Fruit fly (Drosophila melanogaster): ENCODE results near the gene CG13895.

The CG13895 gene

DNA sequence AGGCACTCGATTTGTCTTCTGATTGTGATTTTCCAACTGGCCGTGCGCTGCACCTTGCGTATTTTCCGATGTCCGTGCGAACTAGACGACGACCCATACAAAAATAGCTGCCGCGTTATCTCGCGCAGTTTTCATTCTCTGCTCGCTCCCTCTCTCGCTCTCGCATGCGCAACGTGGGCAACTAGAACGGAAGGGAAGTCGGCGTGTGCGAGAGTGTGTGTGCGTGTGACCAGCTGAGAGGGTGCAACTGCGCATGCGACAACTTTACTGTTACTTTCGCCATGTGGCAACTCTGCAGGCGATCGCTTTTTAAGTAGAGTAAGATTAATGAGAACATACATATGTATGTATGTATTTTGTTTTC is 22.6 kb downstream of the CG13895 start, which contains the start of gene ebd1 (continued):
- no peak for TF ChIP-seq pan (optimal IDR thresholded peaks at IDR 0.05)
- TF ChIP-seq pan (GFP tag; optimal IDR thresholded peaks at IDR 0.05 in 1 of 2, IDR thresholded peaks at IDR 0.05 in 1 of 2) = no peak
- no peak for TF ChIP-seq bowl (GFP tag; IDR thresholded peaks at IDR 0.05)
- no peak for TF ChIP-seq kah (GFP tag; optimal IDR thresholded peaks at IDR 0.05)
- peak; percentile 7 for TF ChIP-seq CG17912 (GFP tag; optimal IDR thresholded peaks at IDR 0.05)
- TF ChIP-seq CG14965 (GFP tag; optimal IDR thresholded peaks at IDR 0.05; ENCODE audit: borderline replicate concordance) = no peak
- no peak for TF ChIP-seq Sin3A (optimal IDR thresholded peaks at IDR 0.05)
- TF ChIP-seq Hr78 (GFP tag; optimal IDR thresholded peaks at IDR 0.05) = peak in 1 of 2 experiments; percentile 79
- TF ChIP-seq zfh2 (GFP tag; optimal IDR thresholded peaks at IDR 0.05) = no peak
- TF ChIP-seq CG2129 (GFP tag; IDR thresholded peaks at IDR 0.05; ENCODE audit: partially characterized antibody) = no peak
- TF ChIP-seq pb (GFP tag; optimal IDR thresholded peaks at IDR 0.05) = no peak
- TF ChIP-seq CG9609 (GFP tag; optimal IDR thresholded peaks at IDR 0.05) = no peak
- TF ChIP-seq Rfx (GFP tag; IDR thresholded peaks at IDR 0.05) = no peak
- TF ChIP-seq Xbp1 (GFP tag; optimal IDR thresholded peaks at IDR 0.05) = no peak
- TF ChIP-seq CG17359 (tag; optimal IDR thresholded peaks at IDR 0.05) = no peak
- no peak for TF ChIP-seq CG10959 (GFP tag; IDR thresholded peaks at IDR 0.05)
- TF ChIP-seq Doc2 (GFP tag; IDR thresholded peaks at IDR 0.05) = no peak
- TF ChIP-seq ERR (GFP tag; optimal IDR thresholded peaks at IDR 0.05) = no peak
- TF ChIP-seq Dad (GFP tag; optimal IDR thresholded peaks at IDR 0.05) = no peak
- TF ChIP-seq odd (GFP tag; optimal IDR thresholded peaks at IDR 0.05) = peak; percentile 47
- no peak for TF ChIP-seq org-1 (GFP tag; optimal IDR thresholded peaks at IDR 0.05)
- no peak for TF ChIP-seq Dref (GFP tag; IDR thresholded peaks at IDR 0.05)
- TF ChIP-seq cad (GFP tag; optimal IDR thresholded peaks at IDR 0.05) = no peak
- no peak for TF ChIP-seq Asciz (GFP tag; optimal IDR thresholded peaks at IDR 0.05)
- no peak for TF ChIP-seq nerfin-2 (GFP tag; IDR thresholded peaks at IDR 0.05; ENCODE audit: partially characterized antibody)
- no peak for TF ChIP-seq CG16813 (GFP tag; IDR thresholded peaks at IDR 0.05; ENCODE audit: partially characterized antibody)
- TF ChIP-seq Blimp-1 (GFP tag; optimal IDR thresholded peaks at IDR 0.05) = peak; percentile 52
- TF ChIP-seq mirr (GFP tag; optimal IDR thresholded peaks at IDR 0.05) = peak; percentile 6
- no peak for TF ChIP-seq ash1 (GFP tag; optimal IDR thresholded peaks at IDR 0.05)
- TF ChIP-seq wor (GFP tag; IDR thresholded peaks at IDR 0.05) = no peak
- 0 out of 3 replicates have a peak, but pooled peaks have one; percentile 4 for TF ChIP-seq Aef1 (GFP tag; IDR thresholded peaks at IDR 0.05)
- no peak for TF ChIP-seq Hr3 (GFP tag; optimal IDR thresholded peaks at IDR 0.05)
- no peak for TF ChIP-seq pho (GFP tag; optimal IDR thresholded peaks at IDR 0.05)
- no peak for TF ChIP-seq E2f2 (GFP tag; IDR thresholded peaks at IDR 0.05)
- TF ChIP-seq Hey (tag; optimal IDR thresholded peaks at IDR 0.05) = no peak
- TF ChIP-seq Jarid2 (GFP tag; optimal IDR thresholded peaks at IDR 0.05) = peak; percentile 10
- TF ChIP-seq CG14860 (GFP tag; IDR thresholded peaks at IDR 0.05; ENCODE audit: partially characterized antibody) = no peak
- TF ChIP-seq croc (GFP tag; conservative IDR thresholded peaks at IDR 0.05) = no peak
- peak; percentile 4 for TF ChIP-seq CG4328 (GFP tag; optimal IDR thresholded peaks at IDR 0.05)
- TF ChIP-seq da (GFP tag; optimal IDR thresholded peaks at IDR 0.05) = no peak
- TF ChIP-seq ab (GFP tag; optimal IDR thresholded peaks at IDR 0.05) = no peak
- TF ChIP-seq CG13894 (tag; optimal IDR thresholded peaks at IDR 0.05) = peak; percentile 17
- TF ChIP-seq grau (tag; optimal IDR thresholded peaks at IDR 0.05) = no peak
- peak; percentile 25 for TF ChIP-seq gro (GFP tag; optimal IDR thresholded peaks at IDR 0.05)
- TF ChIP-seq CG6683 (GFP tag; optimal IDR thresholded peaks at IDR 0.05) = no peak
- no peak for TF ChIP-seq Ssrp (tag; optimal IDR thresholded peaks at IDR 0.05)
- no peak for TF ChIP-seq scrt (GFP tag; optimal IDR thresholded peaks at IDR 0.05)
- TF ChIP-seq CG12104 (GFP tag; optimal IDR thresholded peaks at IDR 0.05) = no peak
- TF ChIP-seq zfh1 (GFP tag; IDR thresholded peaks at IDR 0.05) = no peak
- TF ChIP-seq tgo (GFP tag; IDR thresholded peaks at IDR 0.05) = no peak
- no peak for TF ChIP-seq CG16863 (GFP tag; optimal IDR thresholded peaks at IDR 0.05)
- TF ChIP-seq en (GFP tag; optimal IDR thresholded peaks at IDR 0.05) = no peak

All from whole organism, embryonic.